Fruit fly (Drosophila melanogaster) whole organism, embryonic: ENCODE data around the gene mRpS7.

Source experiments
- Antp ChIP-seq: fragments of 200-800 bp; sonication (Bioruptor generic); optimal IDR thresholded peaks from 3 replicates; lab custom pipeline; 2016; ENCODE audit warnings: missing biosample characterization, missing genetic modification characterization
- CG10147 ChIP-seq: fragments of 200-800 bp; sonication (Bioruptor generic); optimal IDR thresholded peaks from 2 replicates; lab custom pipeline; 2019; ENCODE audit warnings: missing biosample characterization, mild to moderate bottlenecking, missing genetic modification characterization, moderate library complexity
- fd102C ChIP-seq: fragments of 200-800 bp; sonication (Bioruptor generic); optimal IDR thresholded peaks from 2 replicates; lab custom pipeline; 2018; ENCODE audit warnings: missing biosample characterization, mild to moderate bottlenecking, missing genetic modification characterization, moderate library complexity
- sna ChIP-seq: fragments of 200-800 bp; sonication (Bioruptor generic); IDR thresholded peaks from 2 replicates; pipeline ENCODE4 v1.3.6; 2022; ENCODE audit warnings: missing biosample characterization, missing genetic modification characterization; ENCODE audit not compliant: partially characterized antibody
- trh ChIP-seq: fragments of 200-800 bp; sonication (Bioruptor generic); optimal IDR thresholded peaks from 2 replicates; lab custom pipeline; 2016; ENCODE audit warnings: missing biosample characterization, missing genetic modification characterization

dm6 chr2L:10418981-10419380, 32.5 kb downstream of the mRpS7 start, which contains the start of gene RfC3:
- TF ChIP-seq trh (GFP tag; lab: Kevin White, UChicago): no peak
- TF ChIP-seq sna (GFP tag; lab: Robert Waterston, UW): peak; percentile 79
- TF ChIP-seq Antp (GFP tag; lab: Kevin White, UChicago): no peak
- TF ChIP-seq fd102C (GFP tag; lab: Kevin White, UChicago): no peak
- no peak for TF ChIP-seq CG10147 (GFP tag; lab: Kevin White, UChicago)
